Fruit fly (Drosophila melanogaster) whole organism, pupa: ENCODE results near the gene CG4953.

Experiments
- CG10348 ChIP-seq: fragments of 200-800 bp; sonication (Bioruptor generic); IDR thresholded peaks from 2 replicates; pipeline ENCODE4 v1.3.6; 2022; ENCODE audit warnings: missing biosample characterization, missing genetic modification characterization
- CG34367 ChIP-seq: fragments of 200-800 bp; sonication (Bioruptor generic); optimal IDR thresholded peaks from 2 replicates; lab custom pipeline; 2018; ENCODE audit warnings: missing biosample characterization, mild to moderate bottlenecking, missing genetic modification characterization
- CG8159 ChIP-seq: fragments of 200-800 bp; sonication (Bioruptor generic); optimal IDR thresholded peaks from 3 replicates; lab custom pipeline; 2018; ENCODE audit warnings: missing biosample characterization, mild to moderate bottlenecking, missing genetic modification characterization, moderate library complexity
- EcR ChIP-seq: fragments of 200-800 bp; sonication (Bioruptor generic); optimal IDR thresholded peaks from 3 replicates; lab custom pipeline; 2019; ENCODE audit warnings: missing biosample characterization, missing genetic modification characterization, mild to moderate bottlenecking, moderate library complexity, missing genetic modification reagents
- Pif1A ChIP-seq: fragments of 200-800 bp; sonication (Bioruptor generic); optimal IDR thresholded peaks from 3 replicates; lab custom pipeline; 2016; ENCODE audit warnings: missing biosample characterization, missing genetic modification characterization
- Pif1B ChIP-seq: fragments of 200-800 bp; sonication (Bioruptor generic); optimal IDR thresholded peaks from 3 replicates; lab custom pipeline; 2016; ENCODE audit warnings: missing biosample characterization, missing genetic modification characterization
- fd96Ca ChIP-seq: fragments of 200-800 bp; sonication (Bioruptor generic); IDR thresholded peaks from 3 replicates; pipeline ENCODE4 v1.3.6; 2022; ENCODE audit warnings: missing biosample characterization, missing genetic modification characterization
- gl ChIP-seq: fragments of 200-800 bp; sonication (Bioruptor generic); optimal IDR thresholded peaks from 2 replicates; lab custom pipeline; 2018; ENCODE audit warnings: missing biosample characterization, mild to moderate bottlenecking, missing genetic modification characterization

- no peak for TF ChIP-seq fd96Ca
- TF ChIP-seq CG34367 (tag; lab: Kevin White, UChicago), result no peak
- no peak for TF ChIP-seq Pif1B (GFP tag; lab: Kevin White, UChicago)
- no peak for TF ChIP-seq gl (tag; lab: Kevin White, UChicago)
- no peak for TF ChIP-seq CG8159 (tag; lab: Kevin White, UChicago)
- TF ChIP-seq EcR, result no peak
- TF ChIP-seq CG10348 (GFP tag; lab: Robert Waterston, UW), result no peak
- no peak for TF ChIP-seq Pif1A
Observed at dm6 chr2L:10303786-10304185, 37.3 kb downstream of the CG4953 start, which contains the start of gene nmd.
